Worm (Caenorhabditis elegans) whole organism, midembryonic: ENCODE data around the gene fbxb-26.

Source experiments
- T22C8.4 ChIP-seq: fragments of 200-800 bp; sonication (Bioruptor generic); IDR thresholded peaks from 2 replicates; pipeline ENCODE4 v1.3.6; 2022; ENCODE audit warnings: missing genetic modification characterization, missing compliant biosample characterization
- cog-1 ChIP-seq: sonication (generic microtip); optimal IDR thresholded peaks from 2 replicates; lab custom pipeline; 2016; ENCODE audit warnings: missing genetic modification characterization, missing compliant biosample characterization
- flt-1 ChIP-seq: fragments of 200-800 bp; sonication (Bioruptor generic); IDR thresholded peaks from 2 replicates; pipeline ENCODE4 v1.3.6; 2022; ENCODE audit warnings: missing genetic modification characterization, missing compliant biosample characterization
- klf-2 ChIP-seq: fragments of 200-800 bp; sonication (Bioruptor generic); conservative IDR thresholded peaks from 2 replicates; pipeline ENCODE4 v1.3.6; 2022; ENCODE audit warnings: missing genetic modification reagents, missing genetic modification characterization, missing compliant biosample characterization
- med-1 ChIP-seq: sonication (generic microtip); optimal IDR thresholded peaks from 2 replicates; lab custom pipeline; 2017; ENCODE audit warnings: missing genetic modification characterization, mild to moderate bottlenecking, missing compliant biosample characterization, antibody characterized with exemption, missing genetic modification reagents; ENCODE audit not compliant: insufficient read depth
- ref-1 ChIP-seq: fragments of 200-800 bp; sonication (Bioruptor generic); conservative IDR thresholded peaks from 2 replicates; pipeline ENCODE4 v1.3.6; 2022; ENCODE audit warnings: missing genetic modification reagents, missing genetic modification characterization, missing compliant biosample characterization
- tab-1 ChIP-seq: fragments of 200-800 bp; sonication (Bioruptor generic); IDR thresholded peaks from 2 replicates; pipeline ENCODE4 v1.3.6; 2022; ENCODE audit warnings: missing genetic modification characterization, missing compliant biosample characterization
- ztf-23 ChIP-seq: fragments of 200-800 bp; sonication (Bioruptor generic); IDR thresholded peaks from 2 replicates; pipeline ENCODE4 v1.3.6; 2022; ENCODE audit warnings: missing genetic modification reagents, missing genetic modification characterization, missing compliant biosample characterization
- ztf-29 ChIP-seq: fragments of 200-800 bp; sonication (Bioruptor generic); IDR thresholded peaks from 2 replicates; pipeline ENCODE4 v1.3.6; 2022; ENCODE audit warnings: missing genetic modification reagents, missing genetic modification characterization, missing compliant biosample characterization

Gene fbxb-26

DNA sequence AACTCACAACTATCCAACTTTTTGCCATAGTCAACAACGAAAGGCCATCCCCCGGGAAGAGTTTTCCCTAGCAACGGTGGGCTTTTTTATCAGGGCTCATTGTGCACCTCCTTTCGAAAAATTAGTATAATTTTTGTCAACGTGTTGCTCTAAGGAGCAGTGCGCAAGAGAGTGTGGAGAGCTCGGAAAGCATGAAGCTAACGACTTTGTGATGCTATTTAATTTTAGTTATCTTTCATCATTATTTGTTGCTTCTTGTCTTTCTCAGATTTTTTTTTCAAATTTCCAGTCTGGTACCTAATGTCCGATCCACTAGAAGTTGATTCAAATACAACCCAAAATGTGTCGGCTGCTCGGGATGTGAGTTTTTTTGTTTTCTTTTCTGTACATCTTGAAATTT lies 47.8 kb downstream of the fbxb-26 start, which contains the start of gene ceh-81:
Gene ceh-81 (plus strand): TSS at position 301 of the 400 bp plus-strand sequence.
- no peak for TF ChIP-seq T22C8.4 (GFP tag; lab: Robert Waterston, UW)
- no peak for TF ChIP-seq klf-2 (GFP tag; lab: Robert Waterston, UW)
- TF ChIP-seq ztf-29 (GFP tag; lab: Robert Waterston, UW): no peak
- TF ChIP-seq ztf-23 (GFP tag; lab: Robert Waterston, UW): no peak
- TF ChIP-seq flt-1: no peak
- no peak for TF ChIP-seq ref-1
- no peak for TF ChIP-seq tab-1 (GFP tag; lab: Robert Waterston, UW)
- TF ChIP-seq cog-1 (tag; lab: Kevin White, UChicago): no peak

DNA sequence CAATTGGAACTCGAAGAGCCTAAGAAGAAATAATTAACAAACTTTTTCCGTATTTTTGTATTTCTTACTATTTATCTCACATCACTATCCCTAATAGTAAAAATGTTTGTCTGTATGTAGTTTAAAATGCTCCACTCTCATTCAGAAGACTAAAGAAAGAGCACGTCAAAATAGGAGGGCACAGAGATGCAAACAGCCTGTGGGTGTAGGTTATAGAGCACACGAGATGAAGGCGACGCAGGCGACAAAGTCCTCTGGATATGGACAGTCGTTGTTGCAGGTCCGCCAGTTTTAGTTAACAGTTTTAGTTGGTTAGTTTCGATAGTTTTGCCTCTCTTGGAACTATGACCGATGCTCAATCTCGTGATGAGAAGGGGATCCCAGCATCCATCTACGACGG lies 49.6 kb downstream of the fbxb-26 start, which contains the start of gene ceh-82:
Gene ceh-82 (plus strand): TSS at position 301 of the 400 bp plus-strand sequence.
- TF ChIP-seq tab-1 (GFP tag; lab: Robert Waterston, UW) (no peak), med-1 (GFP tag; lab: Kevin White, UChicago) (no peak), ztf-29 (GFP tag; lab: Robert Waterston, UW) (no peak), ztf-23 (GFP tag; lab: Robert Waterston, UW) (no peak), flt-1 (no peak), cog-1 (tag; lab: Kevin White, UChicago) (no peak), ref-1 (no peak), klf-2 (GFP tag; lab: Robert Waterston, UW) (no peak), T22C8.4 (GFP tag; lab: Robert Waterston, UW) (no peak)
